Fruit fly (Drosophila melanogaster) whole organism, adult: Measurements from ENCODE around the gene olf413.

Source experiments
- CG33017 ChIP-seq: fragments of 200-800 bp; sonication (Bioruptor generic); optimal IDR thresholded peaks from 2 replicates; lab custom pipeline; 2018; ENCODE audit warnings: missing biosample characterization, mild to moderate bottlenecking, missing genetic modification characterization, moderate library complexity
- Crg-1 ChIP-seq: fragments of 200-800 bp; sonication (Bioruptor generic); optimal IDR thresholded peaks from 2 replicates; lab custom pipeline; 2016; ENCODE audit warnings: missing biosample characterization, missing genetic modification characterization
- kay ChIP-seq: fragments of 200-800 bp; sonication (Bioruptor generic); peaks from one replicate; lab custom pipeline; 2016; ENCODE audit warnings: missing biosample characterization, missing genetic modification characterization, borderline replicate concordance

DNA sequence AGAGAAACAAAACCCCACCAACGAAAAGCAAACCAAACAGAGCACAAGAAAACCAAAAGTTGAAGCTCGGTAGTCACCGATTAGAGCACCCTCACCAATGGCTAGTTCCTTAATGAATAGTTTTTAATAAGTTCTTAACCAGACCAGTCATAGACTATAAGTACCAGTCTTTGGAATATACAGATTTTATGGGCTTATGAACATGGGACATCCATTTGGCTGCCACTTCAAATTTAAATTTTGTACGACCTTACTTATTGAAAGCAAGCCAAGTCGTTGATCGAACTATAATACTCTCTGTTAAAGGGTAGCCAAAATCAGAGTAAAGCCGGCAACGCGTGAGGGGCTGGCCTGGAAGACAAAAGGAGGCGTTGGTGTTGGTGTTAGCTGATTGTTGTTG is 15.6 kb downstream of the olf413 start:
- TF ChIP-seq kay (GFP tag; lab: Kevin White, UChicago) = no peak
- TF ChIP-seq Crg-1 (GFP tag; lab: Kevin White, UChicago) = no peak
- TF ChIP-seq CG33017 (tag; lab: Kevin White, UChicago) = no peak
